Worm (Caenorhabditis elegans): ENCODE results near the gene F53F4.7.

F53F4.7 gene

DNA sequence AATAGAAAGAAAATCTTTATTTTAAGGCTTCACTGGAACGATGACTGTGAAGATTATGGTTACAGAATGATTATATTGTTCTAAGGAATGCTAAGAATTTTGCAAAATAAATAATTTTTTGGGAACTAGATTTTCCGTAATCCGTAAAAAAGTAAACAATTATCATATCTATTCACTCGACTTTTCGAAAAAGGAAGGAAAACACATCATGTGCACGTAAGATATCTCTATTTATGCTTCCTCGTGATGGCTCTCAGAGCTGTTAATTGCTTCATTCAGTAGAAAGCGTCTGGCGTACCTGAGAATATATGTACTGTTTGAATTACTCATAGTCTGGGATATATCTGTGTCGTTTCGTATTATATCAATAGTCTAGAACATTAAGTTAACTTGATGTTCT lies 6.0 kb upstream of the F53F4.7 start, which contains the start of gene srd-11:
TSS of gene srd-11 (minus strand) at position 101 of the 400 bp plus-strand sequence.
- no peak for TF ChIP-seq egl-27 (tag; optimal IDR thresholded peaks at IDR 0.05)
- no peak for TF ChIP-seq mml-1 (tag; optimal IDR thresholded peaks at IDR 0.05)
- TF ChIP-seq sea-2 (GFP tag; optimal IDR thresholded peaks at IDR 0.05) = no peak
- no peak for TF ChIP-seq nhr-25 (tag; optimal IDR thresholded peaks at IDR 0.05)
- TF ChIP-seq tbx-2 (tag; optimal IDR thresholded peaks at IDR 0.05) = no peak
- no peak for TF ChIP-seq nhr-77 (tag; optimal IDR thresholded peaks at IDR 0.05)
- no peak for TF ChIP-seq fkh-2 (tag; optimal IDR thresholded peaks at IDR 0.05)

DNA sequence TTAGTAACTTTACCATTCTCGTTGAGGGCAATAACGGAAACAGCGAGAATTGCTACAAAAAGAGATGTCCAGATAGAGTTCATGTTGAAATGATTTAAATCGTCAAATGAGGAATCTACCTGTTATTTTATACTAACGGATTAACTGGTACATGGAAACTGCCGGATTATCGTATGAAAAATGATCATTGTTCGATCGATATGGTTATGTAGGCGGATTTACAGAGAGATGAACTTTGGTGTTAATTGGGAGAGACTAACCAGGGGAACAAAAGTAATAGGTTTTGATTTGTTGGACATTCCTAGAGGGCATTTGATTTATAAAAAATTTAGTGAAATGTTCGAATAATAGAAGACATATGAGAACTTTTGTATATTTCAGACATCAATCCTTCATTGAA lies 2.0 kb downstream of the F53F4.7 start, which contains the start of gene spig-9:
TSS of gene spig-9 (minus strand) at position 101 of the 400 bp plus-strand sequence.
- TF ChIP-seq aly-2 (tag; optimal IDR thresholded peaks at IDR 0.05) (no peak), nhr-28 (tag; optimal IDR thresholded peaks at IDR 0.05) (no peak), sea-2 (GFP tag; optimal IDR thresholded peaks at IDR 0.05) (no peak), nhr-77 (tag; optimal IDR thresholded peaks at IDR 0.05) (no peak), ztf-4 (tag; optimal IDR thresholded peaks at IDR 0.05) (no peak), lin-15B (tag; optimal IDR thresholded peaks at IDR 0.05) (no peak)

DNA sequence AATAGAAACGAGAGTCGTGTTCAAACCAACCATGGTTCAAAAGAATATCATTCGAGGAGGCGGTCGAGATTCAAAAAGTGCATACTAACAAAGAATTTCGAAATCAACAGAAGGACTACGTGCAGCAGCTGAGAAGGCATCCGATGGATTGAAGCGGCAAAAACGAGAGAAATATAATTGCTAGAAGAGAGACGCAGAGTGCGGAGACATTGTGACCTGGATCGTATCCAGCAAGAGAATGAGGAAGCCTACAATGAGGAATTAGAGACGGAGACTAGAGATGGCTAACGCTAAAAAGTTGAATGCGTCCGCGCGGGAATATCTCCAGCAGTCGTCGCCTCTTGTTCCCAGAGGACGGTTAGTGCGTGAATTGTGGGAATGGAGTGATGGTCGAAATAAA lies 4.0 kb downstream of the F53F4.7 start:
- TF ChIP-seq nhr-25 (tag; optimal IDR thresholded peaks at IDR 0.05) (no peak), ztf-4 (tag; optimal IDR thresholded peaks at IDR 0.05) (no peak), nhr-11 (tag; optimal IDR thresholded peaks at IDR 0.05) (no peak), ceh-9 (tag; optimal IDR thresholded peaks at IDR 0.05) (no peak), ceh-28 (tag; optimal IDR thresholded peaks at IDR 0.05) (no peak), nhr-23 (tag; optimal IDR thresholded peaks at IDR 0.05) (peak; percentile 66)

ce11 chrV:13608486-13608885 lies 5.3 kb downstream of the F53F4.7 start:
- TF ChIP-seq fkh-2 (tag; optimal IDR thresholded peaks at IDR 0.05) (no peak), nhr-237 (tag; optimal IDR thresholded peaks at IDR 0.05) (no peak), nhr-43 (tag; optimal IDR thresholded peaks at IDR 0.05; ENCODE audit: poor library complexity, severe bottlenecking) (peak; percentile 12), mdl-1 (tag; optimal IDR thresholded peaks at IDR 0.05) (no peak), nhr-23 (tag; optimal IDR thresholded peaks at IDR 0.05) (peak; percentile 44)

DNA sequence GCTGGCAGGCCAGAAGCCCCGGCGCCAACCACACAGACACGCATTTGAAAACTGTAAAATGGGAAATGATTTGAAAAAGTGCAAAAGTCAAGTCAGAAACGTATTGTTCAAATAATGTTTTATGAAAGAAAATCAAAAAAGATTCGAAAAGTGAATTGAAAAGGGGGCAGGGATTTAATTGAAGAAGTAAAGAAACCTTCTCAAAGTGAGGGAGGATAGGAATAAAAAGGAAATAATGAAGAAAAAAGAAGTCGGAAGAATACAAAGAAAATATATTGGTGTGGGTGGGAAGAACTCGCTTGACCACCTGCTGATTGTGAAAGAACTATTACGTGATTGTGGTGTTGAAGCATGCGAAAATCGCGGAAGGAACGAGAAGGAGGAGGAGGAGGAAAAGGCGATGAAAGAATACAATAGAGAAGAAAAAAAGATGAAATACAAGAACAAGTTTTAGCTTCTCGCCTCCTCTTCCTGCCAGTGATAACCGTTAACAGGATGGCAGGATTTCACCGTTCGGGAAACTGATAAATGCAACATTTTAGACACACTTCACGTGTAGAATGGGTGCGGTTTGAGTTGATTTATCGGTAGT lies 7.0 kb downstream of the F53F4.7 start, which contains the start of gene fmo-4:
TSS of gene fmo-4 (minus strand) at position 51 of the 592 bp plus-strand sequence.
- peak; percentile 27 for TF ChIP-seq nhr-25 (tag; optimal IDR thresholded peaks at IDR 0.05)
- no peak for TF ChIP-seq fos-1 (tag; optimal IDR thresholded peaks at IDR 0.05)
- no peak for TF ChIP-seq lsy-12 (tag; optimal IDR thresholded peaks at IDR 0.05)
- TF ChIP-seq eor-1 (tag; optimal IDR thresholded peaks at IDR 0.05) = no peak
- TF ChIP-seq fkh-10 (GFP tag; optimal IDR thresholded peaks at IDR 0.05) = no peak
- TF ChIP-seq snpc-4 (tag; optimal IDR thresholded peaks at IDR 0.05) = no peak
- TF ChIP-seq lin-39 (tag; optimal IDR thresholded peaks at IDR 0.05) = no peak
- no peak for TF ChIP-seq jun-1 (tag; optimal IDR thresholded peaks at IDR 0.05)
- TF ChIP-seq mdl-1 (tag; optimal IDR thresholded peaks at IDR 0.05) = no peak
- TF ChIP-seq nhr-43 (tag; optimal IDR thresholded peaks at IDR 0.05; ENCODE audit: poor library complexity, severe bottlenecking) = peak; percentile 96
- TF ChIP-seq mml-1 (tag; optimal IDR thresholded peaks at IDR 0.05) = no peak
- TF ChIP-seq ZK546.5 (tag; optimal IDR thresholded peaks at IDR 0.05) = no peak

- no peak for TF ChIP-seq unc-39 (tag; optimal IDR thresholded peaks at IDR 0.05)
- TF ChIP-seq mml-1 (tag; optimal IDR thresholded peaks at IDR 0.05) = no peak
- no peak for TF ChIP-seq fkh-10 (GFP tag; optimal IDR thresholded peaks at IDR 0.05)
- TF ChIP-seq ceh-9 (tag; optimal IDR thresholded peaks at IDR 0.05) = no peak
- no peak for TF ChIP-seq ceh-28 (tag; optimal IDR thresholded peaks at IDR 0.05)
- TF ChIP-seq nhr-76 (tag; optimal IDR thresholded peaks at IDR 0.05) = no peak
- TF ChIP-seq lin-15B (tag; optimal IDR thresholded peaks at IDR 0.05) = no peak
- TF ChIP-seq fkh-2 (tag; optimal IDR thresholded peaks at IDR 0.05) = no peak
- TF ChIP-seq ztf-4 (tag; optimal IDR thresholded peaks at IDR 0.05) = no peak
- no peak for TF ChIP-seq sea-2 (GFP tag; optimal IDR thresholded peaks at IDR 0.05)
- TF ChIP-seq jun-1 (tag; optimal IDR thresholded peaks at IDR 0.05) = no peak
- no peak for TF ChIP-seq ceh-82 (tag; optimal IDR thresholded peaks at IDR 0.05)
- no peak for TF ChIP-seq zag-1 (tag; optimal IDR thresholded peaks at IDR 0.05)
- TF ChIP-seq ZK546.5 (tag; optimal IDR thresholded peaks at IDR 0.05) = no peak
- TF ChIP-seq nhr-12 (tag; optimal IDR thresholded peaks at IDR 0.05) = no peak
- TF ChIP-seq aly-2 (tag; optimal IDR thresholded peaks at IDR 0.05) = no peak
- TF ChIP-seq elt-3 (tag; optimal IDR thresholded peaks at IDR 0.05) = no peak
- no peak for TF ChIP-seq egl-5 (tag; optimal IDR thresholded peaks at IDR 0.05)
These were observed 12.9 kb downstream of the F53F4.7 start, which contains the start of gene rdy-2 for ce11 chrV:13600882-13601281. Gene rdy-2 (minus strand): TSS chrV:13600982.

Measured in whole organism, L3 larva.